Worm (Caenorhabditis elegans) whole organism, dauer: Measurements from ENCODE around the gene nhr-202.

Source experiments
- unc-62 ChIP-seq: sonication (generic microtip); optimal IDR thresholded peaks from 2 replicates; lab custom pipeline; 2017; ENCODE audit warnings: missing biosample characterization, missing genetic modification reagents, missing genetic modification characterization

The nhr-202 gene

DNA sequence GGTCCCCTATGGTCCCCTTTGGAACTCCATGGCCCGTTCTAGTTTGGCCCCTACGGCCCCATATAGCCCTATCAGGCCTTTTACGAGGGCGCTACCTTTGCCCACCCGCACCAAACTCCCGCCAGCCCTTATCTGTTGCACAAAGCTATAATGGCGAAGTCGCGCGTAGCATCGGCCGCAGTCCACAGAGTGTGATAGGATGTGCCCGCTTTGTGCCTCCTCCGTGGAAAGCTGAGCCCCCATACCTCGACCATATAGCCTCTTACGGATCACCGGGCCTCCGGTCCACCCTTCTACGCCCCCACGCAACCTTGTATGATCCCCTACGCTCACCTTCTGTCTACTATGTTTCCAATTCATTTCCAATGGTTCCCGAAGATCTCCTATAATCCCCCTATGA, 15.4 kb upstream of the nhr-202 start:
- TF ChIP-seq unc-62 (GFP tag; lab: Kevin White, UChicago) = no peak

DNA sequence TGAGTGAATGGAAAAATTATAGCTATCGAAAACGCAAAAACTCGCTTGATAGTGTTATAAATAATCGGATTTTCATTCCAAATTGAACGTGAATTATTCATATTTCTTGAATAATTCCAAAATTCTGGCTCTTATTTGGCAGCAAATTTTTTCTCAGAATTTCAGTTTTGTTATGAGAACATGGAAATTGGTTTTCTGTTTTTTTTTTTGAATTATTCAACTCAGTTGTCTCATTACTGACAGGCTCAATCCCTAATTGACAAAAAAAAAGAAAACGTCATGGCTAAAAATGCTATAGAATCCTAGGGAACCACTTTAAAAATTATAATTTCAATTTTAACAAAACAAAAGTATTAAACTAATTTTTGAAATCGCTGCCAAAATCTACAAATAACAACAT, 13.3 kb upstream of the nhr-202 start, which contains the start of gene srh-35:
srh-35 (minus strand) TSS at position 101 of the 400 bp plus-strand sequence.
- no peak for TF ChIP-seq unc-62 (GFP tag; lab: Kevin White, UChicago)

DNA sequence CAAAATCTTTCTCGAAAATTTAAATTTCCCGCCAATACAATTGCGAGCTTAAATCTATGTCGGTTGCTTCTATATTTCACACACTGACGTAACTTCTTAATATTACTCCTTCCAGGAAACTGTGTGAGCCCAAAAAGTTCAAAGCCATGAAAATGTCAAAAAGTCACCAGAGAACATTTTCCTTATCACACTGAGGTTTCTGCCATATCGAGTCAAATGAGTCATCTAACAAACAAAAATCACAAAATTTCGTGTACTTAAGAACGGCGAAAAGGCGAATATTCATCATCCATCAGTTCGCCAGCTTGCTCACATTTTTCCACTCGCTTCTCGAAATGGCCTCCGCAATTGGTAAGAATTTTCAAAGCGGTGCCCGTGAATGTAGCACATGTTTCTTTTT, 12.7 kb upstream of the nhr-202 start, which contains the start of gene M02H5.8:
M02H5.8 (plus strand) TSS at position 297 of the 400 bp plus-strand sequence.
- no peak for TF ChIP-seq unc-62 (GFP tag; lab: Kevin White, UChicago)

DNA sequence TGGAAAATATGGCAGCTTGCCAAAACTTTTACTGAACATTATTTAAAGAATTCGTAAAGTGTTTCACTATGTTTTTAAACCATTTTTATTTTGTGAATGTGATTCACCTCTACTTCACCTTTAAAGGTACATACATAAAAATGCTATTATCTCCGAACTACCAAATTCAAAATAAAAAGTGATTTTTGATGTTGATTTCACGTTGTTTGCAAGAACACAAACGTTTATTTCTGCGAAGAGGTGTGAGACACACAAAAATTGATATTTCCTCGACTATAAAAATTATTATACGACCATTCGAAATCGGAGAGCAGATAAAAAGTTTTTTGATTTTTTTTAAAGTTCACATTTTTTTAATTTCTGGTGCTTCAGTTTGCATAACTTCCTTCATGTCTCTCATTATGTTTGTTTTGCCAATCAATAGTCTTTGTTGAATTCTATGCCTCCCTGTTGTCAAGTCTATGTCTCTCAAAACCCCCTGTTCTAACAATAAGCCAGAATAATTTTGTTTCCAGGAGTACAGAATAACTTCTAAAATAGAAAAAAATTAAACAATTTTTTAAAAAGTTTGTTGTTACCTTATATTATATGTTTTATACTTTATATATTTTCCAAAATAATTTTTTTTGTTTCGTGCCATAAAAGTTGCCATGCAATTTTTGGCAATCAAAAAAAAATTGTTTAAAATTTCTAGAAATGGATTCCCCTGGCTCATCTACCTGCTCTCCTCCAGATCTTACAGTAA, 11.5 kb upstream of the nhr-202 start, which contains the start of gene nhr-123:
nhr-123 (plus strand) TSS at position 695 of the 745 bp plus-strand sequence.
- no peak for TF ChIP-seq unc-62 (GFP tag; lab: Kevin White, UChicago)

DNA sequence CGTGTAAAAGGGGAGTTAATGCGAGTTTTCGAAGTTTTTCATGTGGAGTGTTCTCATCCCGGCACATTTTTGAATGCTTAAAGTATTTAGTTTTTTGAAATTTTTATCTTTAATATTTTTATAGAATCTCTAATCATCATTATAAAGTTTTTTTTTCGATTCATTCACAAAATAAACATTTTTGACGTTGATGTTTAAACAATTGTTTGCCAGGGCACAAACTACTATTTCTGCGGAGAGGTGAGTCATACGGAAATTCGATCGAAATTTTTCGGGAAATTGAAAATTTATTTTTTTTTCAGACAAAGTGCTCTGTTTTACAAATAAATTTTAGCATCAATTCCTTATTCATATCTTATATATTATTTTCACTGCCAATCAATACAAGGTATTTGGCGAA, 8.8 kb upstream of the nhr-202 start, which contains the start of gene nhr-98:
nhr-98 (plus strand) TSS at position 301 of the 400 bp plus-strand sequence.
- TF ChIP-seq unc-62 (GFP tag; lab: Kevin White, UChicago) = no peak

DNA sequence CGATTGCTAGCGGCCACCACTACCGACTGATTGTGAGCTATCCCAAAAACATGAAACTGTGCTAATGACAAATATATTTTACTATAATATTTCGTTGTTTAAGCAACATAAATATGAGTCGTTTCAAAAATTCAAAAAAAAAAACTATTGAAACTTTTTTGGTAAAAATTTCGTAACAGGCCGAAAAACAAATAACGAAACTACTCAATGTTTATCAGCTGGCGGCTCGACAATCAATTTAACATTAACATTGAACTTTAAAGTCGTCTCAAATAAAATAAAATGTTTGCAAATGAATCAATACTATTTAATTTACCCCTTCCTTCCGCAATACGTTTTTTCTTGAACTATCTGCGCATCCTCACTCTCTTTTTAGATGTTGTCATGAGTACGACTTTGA, 4.5 kb upstream of the nhr-202 start:
- TF ChIP-seq unc-62 (GFP tag; lab: Kevin White, UChicago) = no peak

DNA sequence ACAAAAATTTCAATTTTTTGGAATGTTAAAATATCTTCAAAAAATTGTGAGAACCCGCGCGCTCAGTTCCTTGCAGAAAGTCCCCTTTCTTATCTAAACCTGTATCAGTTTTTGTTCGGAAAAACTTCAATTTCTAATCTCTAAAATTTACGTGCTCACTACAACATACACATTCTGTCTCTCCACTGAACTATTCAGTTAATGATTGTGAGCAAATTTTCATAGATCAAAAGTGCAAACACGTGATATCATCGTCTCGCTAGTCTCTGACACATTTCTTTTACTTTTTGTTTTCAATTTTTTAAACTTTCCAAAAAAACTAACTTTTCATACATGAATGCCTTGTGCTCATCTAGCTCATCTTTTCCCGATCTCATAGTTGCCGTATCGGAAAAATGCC, 2.9 kb upstream of the nhr-202 start, which contains the start of gene nhr-203:
nhr-203 (plus strand) TSS at position 332 of the 400 bp plus-strand sequence.
- TF ChIP-seq unc-62 (GFP tag; lab: Kevin White, UChicago) = no peak

DNA sequence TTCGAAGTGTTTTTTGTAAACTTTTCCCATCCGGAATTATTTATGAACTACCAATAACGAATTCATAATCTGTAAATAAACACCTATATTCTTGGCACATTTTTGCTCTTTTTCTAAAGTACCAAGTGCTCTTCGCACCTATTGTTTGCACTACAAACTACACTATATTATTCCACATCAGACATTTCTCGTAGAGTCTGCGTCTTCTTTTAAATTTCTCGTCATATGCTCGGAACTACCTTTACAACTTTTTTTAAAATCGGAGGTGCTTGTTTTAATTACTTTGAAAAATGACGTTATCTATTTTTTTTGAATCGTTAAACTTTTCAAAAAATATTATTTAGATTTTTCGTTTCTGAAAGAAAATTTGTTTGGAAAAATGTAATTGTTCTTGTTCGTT, 2.4 kb downstream of the nhr-202 start, which contains the start of gene nhr-201:
nhr-201 (plus strand) TSS at position 29 of the 400 bp plus-strand sequence.
- no peak for TF ChIP-seq unc-62 (GFP tag; lab: Kevin White, UChicago)

DNA sequence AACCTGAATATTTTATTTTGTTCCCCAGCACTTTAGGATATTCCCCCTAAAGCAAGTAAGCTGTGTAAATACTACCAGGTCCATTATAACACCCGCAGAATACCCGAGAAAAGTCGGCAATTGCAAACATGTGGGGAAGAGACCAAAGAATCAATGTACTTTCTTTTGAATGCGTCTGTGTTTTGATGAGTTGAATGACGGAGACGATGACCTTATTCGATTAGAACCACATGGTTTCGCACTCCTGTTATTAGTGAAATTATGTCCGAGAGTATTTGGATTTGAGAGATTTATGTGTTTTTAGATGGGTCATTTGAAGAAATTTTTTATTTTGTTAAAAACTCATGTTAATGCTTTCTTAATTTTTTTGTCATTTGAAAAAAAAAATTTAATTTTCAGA, 3.0 kb downstream of the nhr-202 start:
- no peak for TF ChIP-seq unc-62 (GFP tag; lab: Kevin White, UChicago)

DNA sequence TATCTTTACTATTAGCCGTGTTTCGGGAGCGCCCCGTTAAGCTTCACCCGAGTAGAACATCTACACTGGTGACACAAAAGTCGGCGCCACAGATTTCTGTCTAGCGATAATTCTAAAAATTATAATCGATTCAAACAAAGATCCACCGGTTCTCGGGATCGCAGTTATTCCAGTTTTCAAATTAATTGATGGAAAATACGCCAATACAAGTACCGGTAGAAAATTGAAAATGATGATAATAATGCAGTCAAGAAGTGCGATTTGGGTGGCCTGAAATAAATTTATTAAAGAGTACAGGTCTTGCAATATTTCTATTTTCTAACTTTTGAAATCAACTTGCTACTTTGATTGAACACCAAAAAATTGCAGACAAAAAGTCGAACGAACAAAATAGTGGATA, 5.1 kb downstream of the nhr-202 start:
- TF ChIP-seq unc-62 (GFP tag; lab: Kevin White, UChicago) = no peak

DNA sequence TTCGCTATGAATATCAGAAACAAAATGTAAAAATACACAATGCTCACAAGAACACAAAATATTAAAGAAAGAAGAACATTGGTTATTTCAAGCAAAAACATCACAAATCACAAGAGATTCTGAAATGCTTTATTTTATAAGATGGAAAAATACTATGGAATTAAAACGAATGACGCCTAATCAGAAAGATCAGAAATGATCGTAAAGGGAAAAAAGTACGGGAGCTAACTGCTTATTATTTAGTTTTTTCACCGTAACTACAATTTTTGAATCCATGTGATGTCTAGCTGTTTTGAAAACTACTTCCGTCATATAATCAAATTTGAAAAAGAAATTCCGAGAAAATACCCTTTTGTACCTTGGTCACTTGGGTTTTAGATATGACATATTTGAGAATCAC, 6.1 kb downstream of the nhr-202 start, which contains the start of gene srbc-57:
srbc-57 (minus strand) TSS at position 101 of the 400 bp plus-strand sequence.
- no peak for TF ChIP-seq unc-62 (GFP tag; lab: Kevin White, UChicago)

DNA sequence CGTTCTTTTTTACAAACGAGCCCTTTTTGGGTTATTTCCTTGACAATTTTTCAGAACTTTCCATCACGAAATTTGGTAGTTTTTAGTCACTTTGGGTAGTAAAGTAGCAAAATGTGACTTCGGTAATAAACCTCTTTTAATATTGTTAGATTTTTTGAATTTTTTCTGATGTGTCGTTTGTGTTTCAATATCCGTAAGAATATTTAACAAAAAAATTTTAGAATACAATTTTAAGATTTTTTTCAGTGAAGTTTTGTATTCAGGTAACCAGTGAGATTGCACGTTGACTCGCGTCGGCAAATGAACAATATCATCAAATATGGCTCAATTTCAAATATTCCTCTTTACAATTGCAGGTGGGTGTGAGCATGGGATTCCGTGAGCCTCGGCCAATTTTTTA, 10.2 kb downstream of the nhr-202 start, which contains the start of gene srt-31:
srt-31 (plus strand) TSS at position 301 of the 400 bp plus-strand sequence.
- no peak for TF ChIP-seq unc-62 (GFP tag; lab: Kevin White, UChicago)

DNA sequence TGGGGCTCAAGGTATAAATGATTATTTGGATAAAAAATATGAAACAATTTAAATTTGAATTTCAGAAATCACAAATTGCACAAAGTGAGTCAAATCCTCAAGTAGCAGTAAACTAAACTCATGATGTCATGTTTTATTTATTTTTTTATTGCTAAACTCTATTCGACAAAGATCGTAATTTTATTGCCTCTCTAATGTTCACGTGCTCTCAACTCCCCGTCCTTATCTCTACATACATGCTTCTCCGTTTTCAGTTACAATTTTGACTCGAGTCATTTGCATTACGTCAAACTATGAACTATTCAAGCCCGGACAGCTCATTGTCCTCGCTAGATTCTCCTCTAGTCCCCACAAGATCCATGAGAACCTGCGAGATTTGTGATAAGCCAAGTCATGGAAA, 12.1 kb downstream of the nhr-202 start, which contains the start of gene nhr-99:
nhr-99 (plus strand) TSS at position 263 of the 400 bp plus-strand sequence.
- TF ChIP-seq unc-62 (GFP tag; lab: Kevin White, UChicago) = no peak

DNA sequence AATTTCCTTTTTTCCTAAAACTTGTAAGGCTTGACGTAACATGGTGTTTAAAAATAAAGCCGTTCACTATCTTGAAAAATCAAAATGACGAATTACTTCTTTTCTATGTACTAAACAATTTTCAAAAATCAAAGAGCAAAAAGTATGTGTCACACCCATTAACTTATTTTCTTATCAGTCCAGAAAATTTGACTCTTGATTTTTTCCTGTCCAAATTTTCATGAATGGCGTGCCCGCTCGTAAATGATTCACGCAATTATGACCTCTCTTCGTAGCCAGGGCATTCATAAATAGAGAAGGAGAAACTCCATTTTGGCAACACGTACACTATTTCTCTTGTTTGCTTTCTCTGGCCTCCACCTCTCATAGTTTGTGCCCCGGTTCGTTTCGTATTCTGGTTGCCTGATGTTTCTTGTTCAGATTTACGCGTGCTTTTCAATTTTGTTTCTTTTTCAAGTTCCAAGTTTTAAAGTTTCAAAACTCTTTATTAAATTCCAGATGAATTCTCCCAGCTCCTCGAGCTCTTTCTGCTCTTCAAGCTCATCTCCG, 15.3 kb downstream of the nhr-202 start, which contains the start of gene nhr-55:
nhr-55 (plus strand) TSS at position 499 of the 549 bp plus-strand sequence.
- TF ChIP-seq unc-62 (GFP tag; lab: Kevin White, UChicago) = no peak

DNA sequence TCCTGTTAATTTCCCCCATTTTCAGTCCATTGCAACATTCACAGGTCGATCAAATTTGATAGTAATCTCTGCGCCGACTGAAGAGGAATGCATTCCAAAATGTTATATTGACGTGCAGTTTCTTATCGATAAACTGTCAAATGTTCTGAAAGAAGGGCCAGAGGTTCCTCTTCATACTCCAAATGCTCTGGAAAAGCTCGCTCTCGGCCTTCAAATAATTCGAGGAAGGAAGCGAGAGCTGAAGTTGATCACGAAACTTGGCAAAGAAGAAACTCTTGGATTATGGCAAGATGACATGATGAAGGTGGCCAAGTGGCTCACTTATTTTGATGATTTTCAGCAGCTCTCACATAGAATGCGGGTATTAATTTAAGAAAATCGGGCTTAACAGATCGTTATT, 16.7 kb downstream of the nhr-202 start:
- no peak for TF ChIP-seq unc-62 (GFP tag; lab: Kevin White, UChicago)

DNA sequence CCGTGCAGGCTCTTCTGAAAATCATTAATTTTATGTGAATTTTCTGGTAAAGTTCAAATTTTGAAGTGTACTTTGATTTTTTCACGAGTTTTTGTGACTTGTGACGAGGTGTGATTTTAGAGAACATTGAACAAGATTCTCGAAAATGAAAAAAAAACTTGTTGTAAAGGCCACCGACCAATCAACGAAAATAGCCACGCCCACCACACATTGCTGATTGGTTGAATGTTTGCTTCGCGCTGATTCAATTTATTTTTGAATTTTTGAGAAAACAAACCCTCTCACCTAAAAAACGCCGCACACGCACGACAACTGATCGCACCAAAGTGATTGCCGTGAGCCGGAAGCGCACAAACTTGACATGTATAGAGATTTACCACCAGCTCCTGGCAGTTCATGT, 20.5 kb downstream of the nhr-202 start:
- TF ChIP-seq unc-62 (GFP tag; lab: Kevin White, UChicago) = no peak
